Fruit fly (Drosophila melanogaster): ENCODE results near the gene mei-41.

Gene mei-41

dm6 chrX:16385942-16386392, 5.5 kb upstream of the mei-41 start (continued):
- TF ChIP-seq CG13624 (GFP tag; optimal IDR thresholded peaks at IDR 0.05) (peak; percentile 21), nom (GFP tag; optimal IDR thresholded peaks at IDR 0.05) (no peak), gcm (GFP tag; optimal IDR thresholded peaks at IDR 0.05) (peak; percentile 18), CG4282 (GFP tag; optimal IDR thresholded peaks at IDR 0.05) (no peak), sens (GFP tag) (peak; percentile 71), Xrp1 (GFP tag; IDR thresholded peaks at IDR 0.05) (no peak; the same call in 1 of the 2 replicates), CG15601 (tag; optimal IDR thresholded peaks at IDR 0.05) (no peak), Hand (GFP tag; optimal IDR thresholded peaks at IDR 0.05) (peak; percentile 42), CG4328 (GFP tag; optimal IDR thresholded peaks at IDR 0.05) (peak; percentile 16), Sox102F (GFP tag; optimal IDR thresholded peaks at IDR 0.05) (peak; percentile 21), ci (GFP tag; IDR thresholded peaks at IDR 0.05) (no peak), grau (tag; optimal IDR thresholded peaks at IDR 0.05) (peak; percentile 52), CG34224 (GFP tag; IDR thresholded peaks at IDR 0.05; ENCODE audit: partially characterized antibody) (no peak), CG18011 (GFP tag; optimal IDR thresholded peaks at IDR 0.05) (no peak), Hmx (GFP tag; optimal IDR thresholded peaks at IDR 0.05) (no peak), gfzf (GFP tag; optimal IDR thresholded peaks at IDR 0.05) (no peak), kay (GFP tag; optimal IDR thresholded peaks at IDR 0.05) (no peak), CG6689 (GFP tag; IDR thresholded peaks at IDR 0.05) (peak; percentile 17; the same call in 1 of the 2 replicates), Eip74EF (GFP tag; optimal IDR thresholded peaks at IDR 0.05) (peak in 1 of 2 experiments; percentile 37), CG10431 (GFP tag; optimal IDR thresholded peaks at IDR 0.05) (no peak), corto (GFP tag; optimal IDR thresholded peaks at IDR 0.05) (peak; percentile 21), CG6175 (GFP tag; IDR thresholded peaks at IDR 0.05) (no peak), CG7357 (GFP tag; IDR thresholded peaks at IDR 0.05) (no peak), dan (GFP tag; IDR thresholded peaks at IDR 0.05) (no peak), Sox100B (GFP tag; optimal IDR thresholded peaks at IDR 0.05) (peak; percentile 35), CG15479 (GFP tag; optimal IDR thresholded peaks at IDR 0.05) (no peak), Dip2 (GFP tag; IDR thresholded peaks at IDR 0.05) (no peak), CG2129 (GFP tag; IDR thresholded peaks at IDR 0.05; ENCODE audit: partially characterized antibody) (no peak), CG2889 (GFP tag; IDR thresholded peaks at IDR 0.05) (no peak), CG14710 (tag; optimal IDR thresholded peaks at IDR 0.05) (peak; percentile 3), slou (GFP tag; optimal IDR thresholded peaks at IDR 0.05) (no peak), repo (GFP tag; optimal IDR thresholded peaks at IDR 0.05) (no peak), CG16815 (GFP tag; optimal IDR thresholded peaks at IDR 0.05) (peak; percentile 35), ac (GFP tag; optimal IDR thresholded peaks at IDR 0.05) (no peak), eve (GFP tag; optimal IDR thresholded peaks at IDR 0.05) (no peak), CG30403 (GFP tag; optimal IDR thresholded peaks at IDR 0.05) (peak; percentile 46), CG16779 (GFP tag; IDR thresholded peaks at IDR 0.05) (no peak), Sin3A (optimal IDR thresholded peaks at IDR 0.05) (no peak), CG7556 (GFP tag; optimal IDR thresholded peaks at IDR 0.05) (peak; percentile 52), CG33557 (GFP tag; optimal IDR thresholded peaks at IDR 0.05) (no peak), Poxn (GFP tag; IDR thresholded peaks at IDR 0.05) (no peak), Hsf (GFP tag; optimal IDR thresholded peaks at IDR 0.05) (no peak), CG12236 (GFP tag; optimal IDR thresholded peaks at IDR 0.05) (no peak), MESR4 (GFP tag; optimal IDR thresholded peaks at IDR 0.05) (no peak), CG43689 (GFP tag; IDR thresholded peaks at IDR 0.05) (no peak), CG17328 (GFP tag; IDR thresholded peaks at IDR 0.05) (no peak), Opbp (GFP tag; IDR thresholded peaks at IDR 0.05; ENCODE audit: partially characterized antibody) (no peak), CG5953 (GFP tag; IDR thresholded peaks at IDR 0.05) (no peak), Nf-YB (GFP tag; optimal IDR thresholded peaks at IDR 0.05) (no peak), Drgx (GFP tag; IDR thresholded peaks at IDR 0.05) (peak; percentile 50; the same call in 1 of the 2 replicates), B-H1 (GFP tag; IDR thresholded peaks at IDR 0.05) (no peak)

Data from whole organism, embryonic.